Fruit fly (Drosophila melanogaster) whole organism, adult: ENCODE results near the gene CG18304.

Experiments used
- CG33017 ChIP-seq: fragments of 200-800 bp; sonication (Bioruptor generic); optimal IDR thresholded peaks from 2 replicates; lab custom pipeline; 2018; ENCODE audit warnings: missing biosample characterization, mild to moderate bottlenecking, missing genetic modification characterization, moderate library complexity
- CG5204 ChIP-seq: fragments of 200-800 bp; sonication (Bioruptor generic); optimal IDR thresholded peaks from 2 replicates; lab custom pipeline; 2016; ENCODE audit warnings: missing biosample characterization, missing genetic modification characterization
- CG7045 ChIP-seq: fragments of 200-800 bp; sonication (Bioruptor generic); optimal IDR thresholded peaks from 2 replicates; lab custom pipeline; 2017; ENCODE audit warnings: missing biosample characterization, mild to moderate bottlenecking, missing genetic modification characterization
- Clk ChIP-seq: fragments of 200-800 bp; sonication (Bioruptor generic); optimal IDR thresholded peaks from 2 replicates; lab custom pipeline; 2017; ENCODE audit warnings: missing biosample characterization, missing genetic modification characterization
- Hr96 ChIP-seq: fragments of 200-800 bp; sonication (Bioruptor generic); optimal IDR thresholded peaks from 2 replicates; lab custom pipeline; 2016; ENCODE audit warnings: missing biosample characterization, missing genetic modification characterization
- bab1 ChIP-seq: fragments of 200-800 bp; sonication (Bioruptor generic); optimal IDR thresholded peaks from 3 replicates; lab custom pipeline; 2019; ENCODE audit warnings: missing biosample characterization, mild to moderate bottlenecking, missing genetic modification characterization, moderate library complexity
- cic ChIP-seq: fragments of 200-800 bp; sonication (Bioruptor generic); optimal IDR thresholded peaks from 2 replicates; lab custom pipeline; 2017; ENCODE audit warnings: missing biosample characterization, mild to moderate bottlenecking, missing genetic modification characterization, moderate library complexity
- cnc ChIP-seq, 2 experiments: fragments of >200 bp; optimal IDR thresholded peaks; 2 replicates each; lab custom pipeline; 2017
- kay ChIP-seq: fragments of 200-800 bp; sonication (Bioruptor generic); peaks from one replicate; lab custom pipeline; 2016; ENCODE audit warnings: missing biosample characterization, missing genetic modification characterization, borderline replicate concordance
- ovo ChIP-seq: fragments of 200-800 bp; sonication (Bioruptor generic); optimal IDR thresholded peaks from 2 replicates; lab custom pipeline; 2016; ENCODE audit warnings: missing biosample characterization, missing genetic modification characterization
- tj ChIP-seq: fragments of 200-800 bp; sonication (Bioruptor generic); optimal IDR thresholded peaks from 3 replicates; lab custom pipeline; 2017; ENCODE audit warnings: missing biosample characterization, mild to moderate bottlenecking, missing genetic modification characterization, moderate library complexity
- toe ChIP-seq: fragments of 200-800 bp; sonication (Bioruptor generic); optimal IDR thresholded peaks from 2 replicates; lab custom pipeline; 2016; ENCODE audit warnings: missing biosample characterization, missing genetic modification characterization

DNA sequence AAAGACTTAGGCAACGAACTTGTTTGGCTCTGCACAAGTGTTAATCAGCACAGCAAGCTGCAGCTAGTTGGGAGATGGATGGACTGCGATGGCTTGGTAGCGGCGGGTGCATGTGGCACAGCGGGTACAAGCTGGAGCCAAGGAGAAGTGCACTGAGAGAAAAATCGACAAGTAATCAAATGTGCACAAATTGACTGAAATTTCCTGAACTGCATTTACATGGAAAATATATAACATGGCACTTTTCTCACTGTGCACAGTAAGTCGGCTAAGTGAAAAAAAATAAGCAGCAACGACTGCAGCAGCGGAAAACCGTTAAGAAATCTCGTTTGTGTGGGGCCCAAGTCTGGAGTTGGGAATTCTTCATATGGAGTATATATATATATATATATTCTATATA, 48.5 kb upstream of the CG18304 start:
- TF ChIP-seq ovo, result no peak
- TF ChIP-seq kay, result no peak
- no peak for TF ChIP-seq cnc (optimal IDR thresholded peaks at IDR 0.05; lab: Kevin White, UChicago)
- no peak for TF ChIP-seq CG7045 (GFP tag; lab: Kevin White, UChicago)
- TF ChIP-seq Clk, result no peak
- no peak for TF ChIP-seq CG33017
- no peak for TF ChIP-seq Hr96 (GFP tag; lab: Kevin White, UChicago)
- no peak for TF ChIP-seq CG5204 (GFP tag; lab: Kevin White, UChicago)
- TF ChIP-seq toe (GFP tag; lab: Kevin White, UChicago), result no peak
- TF ChIP-seq tj, result no peak
- no peak for TF ChIP-seq cic (GFP tag; lab: Kevin White, UChicago)
- no peak for TF ChIP-seq bab1 (GFP tag; lab: Kevin White, UChicago)
